Fruit fly (Drosophila melanogaster) whole organism, embryonic: ENCODE results near the gene CG7231.

Experiments
- Atf-2 ChIP-seq: fragments of 200-800 bp; sonication (Bioruptor generic); optimal IDR thresholded peaks from 2 replicates; lab custom pipeline; 2016; ENCODE audit warnings: missing biosample characterization, missing genetic modification characterization
- CG10979 ChIP-seq: fragments of 200-800 bp; sonication (Bioruptor generic); optimal IDR thresholded peaks from 2 replicates; lab custom pipeline; 2018; ENCODE audit warnings: missing biosample characterization, mild to moderate bottlenecking, missing genetic modification characterization, moderate library complexity
- CG1233 ChIP-seq: fragments of 200-800 bp; sonication (Bioruptor generic); optimal IDR thresholded peaks from 4 replicates; lab custom pipeline; 2018; ENCODE audit warnings: missing biosample characterization, mild to moderate bottlenecking, missing genetic modification characterization
- CG13775 ChIP-seq: fragments of 200-800 bp; sonication (Bioruptor generic); optimal IDR thresholded peaks from 3 replicates; lab custom pipeline; 2017; ENCODE audit warnings: missing biosample characterization, mild to moderate bottlenecking, missing genetic modification characterization
- CG13894 ChIP-seq: fragments of 200-800 bp; sonication (Bioruptor generic); optimal IDR thresholded peaks from 3 replicates; lab custom pipeline; 2018; ENCODE audit warnings: missing biosample characterization, mild to moderate bottlenecking, missing genetic modification characterization, moderate library complexity
- CG17361 ChIP-seq: fragments of 200-800 bp; sonication (Bioruptor generic); IDR thresholded peaks from 3 replicates; pipeline ENCODE4 v1.3.6; 2022; ENCODE audit warnings: missing biosample characterization, missing genetic modification characterization
- CG18262 ChIP-seq: fragments of 200-800 bp; optimal IDR thresholded peaks from 3 replicates; lab custom pipeline; 2019; ENCODE audit warnings: missing biosample characterization, mild to moderate bottlenecking, missing genetic modification characterization, moderate library complexity
- CG2678 ChIP-seq: fragments of 200-800 bp; sonication (Bioruptor generic); optimal IDR thresholded peaks from 3 replicates; lab custom pipeline; 2019; ENCODE audit warnings: missing biosample characterization, mild to moderate bottlenecking, missing genetic modification characterization, moderate library complexity
- CG30403 ChIP-seq: fragments of 200-800 bp; sonication (Bioruptor generic); optimal IDR thresholded peaks from 3 replicates; lab custom pipeline; 2016; ENCODE audit warnings: missing biosample characterization, missing genetic modification characterization
- CG4282 ChIP-seq: fragments of 200-800 bp; sonication (Bioruptor generic); optimal IDR thresholded peaks from 2 replicates; lab custom pipeline; 2016; ENCODE audit warnings: missing biosample characterization, missing genetic modification characterization
- CG4820 ChIP-seq: fragments of 200-800 bp; sonication (Bioruptor generic); optimal IDR thresholded peaks from 3 replicates; lab custom pipeline; 2016; ENCODE audit warnings: missing biosample characterization, missing genetic modification characterization
- CG4854 ChIP-seq: fragments of 200-800 bp; sonication (Bioruptor generic); optimal IDR thresholded peaks from 2 replicates; lab custom pipeline; 2016; ENCODE audit warnings: missing biosample characterization, missing genetic modification characterization, inconsistent platforms
- CG5180 ChIP-seq: fragments of 200-800 bp; sonication (Bioruptor generic); optimal IDR thresholded peaks from 3 replicates; lab custom pipeline; 2017; ENCODE audit warnings: missing biosample characterization, missing genetic modification characterization, mild to moderate bottlenecking, moderate library complexity, missing genetic modification reagents
- CG7963 ChIP-seq: fragments of 200-800 bp; sonication (Bioruptor generic); IDR thresholded peaks from 3 replicates; pipeline ENCODE4 v1.3.6; 2022; ENCODE audit warnings: missing biosample characterization, missing genetic modification characterization; ENCODE audit not compliant: partially characterized antibody
- CG9215 ChIP-seq: fragments of 200-800 bp; sonication (Bioruptor generic); IDR thresholded peaks from 2 replicates; pipeline ENCODE4 v1.3.6; 2022; ENCODE audit warnings: missing biosample characterization, missing genetic modification characterization
- D19B ChIP-seq: fragments of 200-800 bp; sonication (Bioruptor generic); optimal IDR thresholded peaks from 2 replicates; lab custom pipeline; 2017; ENCODE audit warnings: missing biosample characterization, mild to moderate bottlenecking, missing genetic modification characterization
- Doc2 ChIP-seq: fragments of 200-800 bp; sonication (Bioruptor generic); IDR thresholded peaks from 2 replicates; pipeline ENCODE4 v1.3.6; 2022; ENCODE audit warnings: missing biosample characterization, missing genetic modification characterization
- E2f2 ChIP-seq: fragments of 200-800 bp; sonication (Bioruptor generic); IDR thresholded peaks from 2 replicates; pipeline ENCODE4 v1.3.6; 2022; ENCODE audit warnings: missing biosample characterization, missing genetic modification characterization
- HHEX ChIP-seq: fragments of 200-800 bp; sonication (Bioruptor generic); optimal IDR thresholded peaks from 3 replicates; lab custom pipeline; 2017; ENCODE audit warnings: missing biosample characterization, mild to moderate bottlenecking, missing genetic modification characterization, missing genetic modification reagents
- HLH54F ChIP-seq: fragments of 200-800 bp; sonication (Bioruptor generic); optimal IDR thresholded peaks from 3 replicates; lab custom pipeline; 2016; ENCODE audit warnings: missing biosample characterization, missing genetic modification characterization
- Jarid2 ChIP-seq: fragments of 200-800 bp; sonication (Bioruptor generic); optimal IDR thresholded peaks from 3 replicates; lab custom pipeline; 2017; ENCODE audit warnings: mild to moderate bottlenecking, missing biosample characterization, missing genetic modification reagents, missing genetic modification characterization
- Mes4 ChIP-seq: fragments of 200-800 bp; sonication (Bioruptor generic); optimal IDR thresholded peaks from 2 replicates; lab custom pipeline; 2016; ENCODE audit warnings: missing biosample characterization, missing genetic modification characterization
- Nf-YC ChIP-seq: fragments of 200-800 bp; optimal IDR thresholded peaks from 3 replicates; lab custom pipeline; 2019; ENCODE audit warnings: missing biosample characterization, mild to moderate bottlenecking, missing genetic modification characterization, moderate library complexity
- Side ChIP-seq: fragments of 200-800 bp; sonication (Bioruptor generic); optimal IDR thresholded peaks from 2 replicates; lab custom pipeline; 2016; ENCODE audit warnings: missing biosample characterization, missing genetic modification characterization
- YL-1 ChIP-seq: fragments of 200-800 bp; sonication (Bioruptor generic); optimal IDR thresholded peaks from 3 replicates; lab custom pipeline; 2017; ENCODE audit warnings: missing biosample characterization, mild to moderate bottlenecking, missing genetic modification characterization
- bbx ChIP-seq: fragments of 200-800 bp; sonication (Bioruptor generic); IDR thresholded peaks from 2 replicates; pipeline ENCODE4 v1.3.6; 2022; ENCODE audit warnings: missing biosample characterization, missing genetic modification characterization; ENCODE audit not compliant: partially characterized antibody
- cas ChIP-seq: fragments of 200-800 bp; sonication (Bioruptor generic); IDR thresholded peaks from 2 replicates; pipeline ENCODE4 v1.3.6; 2022; ENCODE audit warnings: missing biosample characterization, missing genetic modification characterization
- da ChIP-seq: fragments of 200-800 bp; sonication (Bioruptor generic); optimal IDR thresholded peaks from 2 replicates; lab custom pipeline; 2016; ENCODE audit warnings: missing biosample characterization, missing genetic modification characterization
- dmrt11E ChIP-seq: fragments of 200-800 bp; sonication (Bioruptor generic); optimal IDR thresholded peaks from 3 replicates; lab custom pipeline; 2018; ENCODE audit warnings: missing biosample characterization, mild to moderate bottlenecking, missing genetic modification characterization, moderate library complexity
- dpn ChIP-seq, 2 experiments: fragments of 200-800 bp; sonication (Bioruptor generic); optimal IDR thresholded peaks; 3 replicates each; lab custom pipeline; 2016; ENCODE audit warnings: missing biosample characterization in 2 of 2, missing genetic modification characterization in 2 of 2
- esg ChIP-seq: fragments of 200-800 bp; sonication (Bioruptor generic); conservative IDR thresholded peaks from 2 replicates; pipeline ENCODE4 v1.3.6; 2022; ENCODE audit warnings: missing biosample characterization, missing genetic modification characterization
- gem ChIP-seq: fragments of 200-800 bp; sonication (Bioruptor generic); optimal IDR thresholded peaks from 2 replicates; lab custom pipeline; 2019; ENCODE audit warnings: missing biosample characterization, mild to moderate bottlenecking, missing genetic modification characterization, moderate library complexity
- her ChIP-seq: fragments of 200-800 bp; sonication (Bioruptor generic); optimal IDR thresholded peaks from 2 replicates; lab custom pipeline; 2016; ENCODE audit warnings: missing biosample characterization, missing genetic modification characterization
- hkb ChIP-seq, 2 experiments: fragments of 200-800 bp in 1 of 2; fragments of >200 bp in 1 of 2; sonication (Bioruptor generic) in 1 of 2; IDR thresholded peaks in 1 of 2; optimal IDR thresholded peaks in 1 of 2; 2 replicates each; pipeline versions ENCODE4 v1.3.6 to Lab custom; 2017 to 2022; ENCODE audit warnings: missing biosample characterization in 1 of 2, missing genetic modification characterization in 1 of 2
- lab ChIP-seq: fragments of 200-800 bp; sonication (Bioruptor generic); optimal IDR thresholded peaks from 3 replicates; lab custom pipeline; 2017; ENCODE audit warnings: missing biosample characterization, missing genetic modification characterization, mild to moderate bottlenecking, moderate library complexity, missing genetic modification reagents
- lbe ChIP-seq: fragments of 200-800 bp; sonication (Bioruptor generic); optimal IDR thresholded peaks from 2 replicates; lab custom pipeline; 2016; ENCODE audit warnings: missing biosample characterization, mild to moderate bottlenecking, missing genetic modification characterization
- lilli ChIP-seq: fragments of 200-800 bp; sonication (Bioruptor generic); optimal IDR thresholded peaks from 3 replicates; lab custom pipeline; 2016; ENCODE audit warnings: missing biosample characterization, missing genetic modification characterization
- lmd ChIP-seq: fragments of 200-800 bp; sonication (Bioruptor generic); IDR thresholded peaks from 2 replicates; pipeline ENCODE4 v1.3.6; 2022; ENCODE audit warnings: missing biosample characterization, missing genetic modification characterization
- nom ChIP-seq: fragments of 200-800 bp; sonication (Bioruptor generic); optimal IDR thresholded peaks from 2 replicates; lab custom pipeline; 2017; ENCODE audit warnings: missing biosample characterization, missing genetic modification characterization, mild to moderate bottlenecking, moderate library complexity, missing genetic modification reagents
- phol ChIP-seq: fragments of 200-800 bp; sonication (Bioruptor generic); optimal IDR thresholded peaks from 3 replicates; lab custom pipeline; 2018; ENCODE audit warnings: missing biosample characterization, mild to moderate bottlenecking, missing genetic modification characterization, moderate library complexity
- prd ChIP-seq, 3 experiments: fragments of >200 bp in 2 of 3; fragments of 200-800 bp in 1 of 3; sonication (Bioruptor generic) in 1 of 3; optimal IDR thresholded peaks in 2 of 3; IDR thresholded peaks in 1 of 3; 2 replicates in 2 of 3; 3 replicates in 1 of 3; pipeline versions ENCODE4 v1.3.6 to Lab custom; 2017 to 2022; ENCODE audit warnings: missing biosample characterization in 1 of 3, missing genetic modification characterization in 1 of 3
- scrt ChIP-seq: fragments of 200-800 bp; sonication (Bioruptor generic); optimal IDR thresholded peaks from 2 replicates; lab custom pipeline; 2018; ENCODE audit warnings: missing biosample characterization, mild to moderate bottlenecking, missing genetic modification characterization, moderate library complexity
- shn ChIP-seq: fragments of 200-800 bp; sonication (Bioruptor generic); optimal IDR thresholded peaks from 3 replicates; lab custom pipeline; 2016; ENCODE audit warnings: missing biosample characterization, missing genetic modification characterization
- slp2 ChIP-seq: fragments of 200-800 bp; sonication (Bioruptor generic); optimal IDR thresholded peaks from 2 replicates; lab custom pipeline; 2016; ENCODE audit warnings: missing biosample characterization, missing genetic modification characterization
- tgo ChIP-seq: fragments of 200-800 bp; sonication (Bioruptor generic); IDR thresholded peaks from 3 replicates; pipeline ENCODE4 v1.3.6; 2022; ENCODE audit warnings: missing biosample characterization, missing genetic modification characterization
- tll ChIP-seq, 2 experiments: fragments of 200-800 bp in 1 of 2; fragments of >200 bp in 1 of 2; sonication (Bioruptor generic) in 1 of 2; optimal IDR thresholded peaks; 2 replicates each; lab custom pipeline; 2017 to 2019; ENCODE audit warnings: missing biosample characterization in 2 of 2, missing genetic modification characterization in 2 of 2, mild to moderate bottlenecking in 1 of 2, moderate library complexity in 1 of 2
- toy ChIP-seq: fragments of 200-800 bp; sonication (Bioruptor generic); IDR thresholded peaks from 2 replicates; pipeline ENCODE4 v1.3.6; 2022; ENCODE audit warnings: missing biosample characterization, missing genetic modification characterization
- tup ChIP-seq: fragments of 200-800 bp; sonication (Bioruptor generic); optimal IDR thresholded peaks from 2 replicates; lab custom pipeline; 2016; ENCODE audit warnings: missing biosample characterization, mild to moderate bottlenecking, missing genetic modification characterization, moderate library complexity
- vfl ChIP-seq: fragments of 200-800 bp; sonication (Bioruptor generic); optimal IDR thresholded peaks from 2 replicates; lab custom pipeline; 2016; ENCODE audit warnings: missing biosample characterization, missing genetic modification characterization

CG7231 gene

dm6 chr2L:8000578-8001040 is 16.9 kb downstream of the CG7231 start (continued):
- TF ChIP-seq scrt (GFP tag; lab: Kevin White, UChicago): peak; percentile 58
- TF ChIP-seq tgo (GFP tag; lab: Robert Waterston, UW): no peak
- TF ChIP-seq Doc2 (GFP tag; lab: Robert Waterston, UW): no peak
- TF ChIP-seq cas: no peak
- TF ChIP-seq CG4854: no peak
- peak; percentile 33 for TF ChIP-seq CG30403 (GFP tag; lab: Kevin White, UChicago)
- TF ChIP-seq CG10979 (tag; lab: Kevin White, UChicago): no peak
- TF ChIP-seq dpn (GFP tag; optimal IDR thresholded peaks at IDR 0.05; lab: Kevin White, UChicago): peak; percentile 7 to 26
- no peak for TF ChIP-seq YL-1
- TF ChIP-seq hkb (optimal IDR thresholded peaks at IDR 0.05; lab: Kevin White, UChicago): no peak
- TF ChIP-seq hkb (GFP tag; IDR thresholded peaks at IDR 0.05; lab: Robert Waterston, UW): no peak
- TF ChIP-seq slp2: no peak
- no peak for TF ChIP-seq phol (tag; lab: Kevin White, UChicago)
- TF ChIP-seq lmd (GFP tag; lab: Robert Waterston, UW): peak; percentile 36; the same call in 1 of the 2 replicates
- no peak for TF ChIP-seq toy (GFP tag; lab: Robert Waterston, UW)
- TF ChIP-seq gem (tag; lab: Kevin White, UChicago): peak; percentile 7
- TF ChIP-seq esg (GFP tag; lab: Robert Waterston, UW): no peak; the same call in 1 of the 2 replicates
- no peak for TF ChIP-seq tll (GFP tag; optimal IDR thresholded peaks at IDR 0.05; lab: Kevin White, UChicago)
- TF ChIP-seq CG13894 (tag; lab: Kevin White, UChicago): peak; percentile 22
- no peak for TF ChIP-seq prd (optimal IDR thresholded peaks at IDR 0.05; lab: Kevin White, UChicago)
- 0 out of 3 replicates have a peak, but pooled peaks have one; percentile 3 for TF ChIP-seq prd (GFP tag; IDR thresholded peaks at IDR 0.05; lab: Robert Waterston, UW)
- 0 out of 3 replicates have a peak, but pooled peaks have one; percentile 23 for TF ChIP-seq CG17361 (GFP tag; lab: Robert Waterston, UW)
- TF ChIP-seq CG13775: peak; percentile 6
- no peak for TF ChIP-seq da (GFP tag; lab: Kevin White, UChicago)
- TF ChIP-seq HLH54F (GFP tag; lab: Kevin White, UChicago): peak; percentile 45
- no peak for TF ChIP-seq CG18262 (tag; lab: Kevin White, UChicago)
- peak; percentile 10 for TF ChIP-seq CG1233 (GFP tag; lab: Kevin White, UChicago)
- 0 out of 2 replicates have a peak, but pooled peaks have one; percentile 36 for TF ChIP-seq CG9215 (GFP tag; lab: Robert Waterston, UW)
- peak; percentile 31; the same call in 1 of the 2 replicates for TF ChIP-seq bbx (GFP tag; lab: Robert Waterston, UW)
- no peak for TF ChIP-seq Side (GFP tag; lab: Kevin White, UChicago)
- no peak for TF ChIP-seq dmrt11E (tag; lab: Kevin White, UChicago)
- no peak for TF ChIP-seq CG5180 (GFP tag; lab: Kevin White, UChicago)
- TF ChIP-seq Nf-YC: no peak
- TF ChIP-seq CG4282 (GFP tag; lab: Kevin White, UChicago): no peak
- peak; percentile 9 for TF ChIP-seq HHEX (GFP tag; lab: Kevin White, UChicago)
- TF ChIP-seq tup (GFP tag; lab: Kevin White, UChicago): no peak
- TF ChIP-seq lbe (GFP tag; lab: Kevin White, UChicago): peak; percentile 82
- no peak for TF ChIP-seq CG7963 (GFP tag; lab: Robert Waterston, UW)
- peak; percentile 49 for TF ChIP-seq her (GFP tag; lab: Kevin White, UChicago)
- peak; percentile 98 for TF ChIP-seq nom (GFP tag; lab: Kevin White, UChicago)
- no peak for TF ChIP-seq E2f2
- TF ChIP-seq CG4820 (GFP tag; lab: Kevin White, UChicago): no peak
- peak; percentile 63 for TF ChIP-seq lab (GFP tag; lab: Kevin White, UChicago)
- no peak for TF ChIP-seq Jarid2
- TF ChIP-seq shn (GFP tag; lab: Kevin White, UChicago): peak; percentile 9
- TF ChIP-seq Mes4 (GFP tag; lab: Kevin White, UChicago): no peak
- peak; percentile 61 for TF ChIP-seq D19B
- peak; percentile 45 for TF ChIP-seq CG2678 (tag; lab: Kevin White, UChicago)
- peak; percentile 25 for TF ChIP-seq Atf-2
- peak; percentile 7 for TF ChIP-seq vfl
- TF ChIP-seq lilli: peak; percentile 68
